Fruit fly (Drosophila melanogaster) S2 (cell line): ENCODE data around the gene Caf1-55.

Source experiments
- CG8478 ChIP-seq: fragments of >200 bp; optimal IDR thresholded peaks from 2 replicates; lab custom pipeline; 2018
- CTCF ChIP-seq, 2 experiments: fragments of >200 bp; optimal IDR thresholded peaks; 2 replicates each; lab custom pipeline; 2018

- TF ChIP-seq CTCF (optimal IDR thresholded peaks at IDR 0.05; lab: Kevin White, UChicago) (no peak), CG8478 (lab: Kevin White, UChicago) (no peak)
Observed at dm6 chr3R:15181467-15181866, 43.9 kb upstream of the Caf1-55 start, which contains the start of gene Mf.
